Fruit fly (Drosophila melanogaster) whole organism, embryonic: ENCODE data around the gene CG4577.

Experiments used
- CG10209 ChIP-seq: fragments of 200-800 bp; sonication (Bioruptor generic); optimal IDR thresholded peaks from 3 replicates; lab custom pipeline; 2017; ENCODE audit warnings: missing biosample characterization, mild to moderate bottlenecking, missing genetic modification characterization, missing genetic modification reagents
- CG10267 ChIP-seq: fragments of 200-800 bp; sonication (Bioruptor generic); optimal IDR thresholded peaks from 2 replicates; lab custom pipeline; 2018; ENCODE audit warnings: missing biosample characterization, mild to moderate bottlenecking, missing genetic modification characterization, moderate library complexity
- CG13424 ChIP-seq: fragments of 200-800 bp; sonication (Bioruptor generic); optimal IDR thresholded peaks from 2 replicates; lab custom pipeline; 2019; ENCODE audit warnings: missing biosample characterization, mild to moderate bottlenecking, missing genetic modification characterization, moderate library complexity
- CG1603 ChIP-seq: fragments of 200-800 bp; sonication (Bioruptor generic); optimal IDR thresholded peaks from 2 replicates; lab custom pipeline; 2019; ENCODE audit warnings: missing biosample characterization, mild to moderate bottlenecking, missing genetic modification characterization, moderate library complexity
- CG17328 ChIP-seq: fragments of 200-800 bp; sonication (Bioruptor generic); IDR thresholded peaks from 2 replicates; pipeline ENCODE4 v1.3.6; 2022; ENCODE audit warnings: missing biosample characterization, missing genetic modification characterization
- CG18262 ChIP-seq: fragments of 200-800 bp; optimal IDR thresholded peaks from 3 replicates; lab custom pipeline; 2019; ENCODE audit warnings: missing biosample characterization, mild to moderate bottlenecking, missing genetic modification characterization, moderate library complexity
- CG2116 ChIP-seq: fragments of 200-800 bp; sonication (Bioruptor generic); optimal IDR thresholded peaks from 3 replicates; lab custom pipeline; 2018; ENCODE audit warnings: missing biosample characterization, mild to moderate bottlenecking, missing genetic modification characterization
- CG2120 ChIP-seq: fragments of 200-800 bp; sonication (Bioruptor generic); optimal IDR thresholded peaks from 3 replicates; lab custom pipeline; 2016; ENCODE audit warnings: missing biosample characterization, missing genetic modification characterization
- CG3838 ChIP-seq: fragments of 200-800 bp; sonication (Bioruptor generic); optimal IDR thresholded peaks from 3 replicates; lab custom pipeline; 2016; ENCODE audit warnings: missing biosample characterization, missing genetic modification characterization
- CG4404 ChIP-seq: fragments of 200-800 bp; sonication (Bioruptor generic); IDR thresholded peaks from 2 replicates; pipeline ENCODE4 v1.3.6; 2022; ENCODE audit warnings: missing biosample characterization, missing genetic modification characterization
- CG5180 ChIP-seq: fragments of 200-800 bp; sonication (Bioruptor generic); optimal IDR thresholded peaks from 3 replicates; lab custom pipeline; 2017; ENCODE audit warnings: missing biosample characterization, missing genetic modification characterization, mild to moderate bottlenecking, moderate library complexity, missing genetic modification reagents
- CG6791 ChIP-seq: fragments of 200-800 bp; sonication (Bioruptor generic); IDR thresholded peaks from 3 replicates; pipeline ENCODE4 v1.3.6; 2022; ENCODE audit warnings: missing biosample characterization, missing genetic modification characterization; ENCODE audit not compliant: partially characterized antibody
- CG7928 ChIP-seq: fragments of 200-800 bp; sonication (Bioruptor generic); optimal IDR thresholded peaks from 2 replicates; lab custom pipeline; 2017; ENCODE audit warnings: missing biosample characterization, mild to moderate bottlenecking, missing genetic modification characterization
- CG7987 ChIP-seq: fragments of 200-800 bp; sonication (Bioruptor generic); optimal IDR thresholded peaks from 2 replicates; lab custom pipeline; 2018; ENCODE audit warnings: missing biosample characterization, mild to moderate bottlenecking, missing genetic modification characterization, moderate library complexity
- CG8290 ChIP-seq, 3 experiments: fragments of 200-800 bp; sonication (Bioruptor generic); optimal IDR thresholded peaks; 2 replicates each; lab custom pipeline; 2016 to 2019; ENCODE audit warnings: missing biosample characterization in 3 of 3, missing genetic modification characterization in 3 of 3, mild to moderate bottlenecking in 2 of 3, moderate library complexity in 1 of 3
- CG9932 ChIP-seq: fragments of 200-800 bp; sonication (Bioruptor generic); IDR thresholded peaks from 2 replicates; pipeline ENCODE4 v1.3.6; 2022; ENCODE audit warnings: missing biosample characterization, missing genetic modification characterization
- Doc3 ChIP-seq: fragments of 200-800 bp; sonication (Bioruptor generic); IDR thresholded peaks from 3 replicates; pipeline ENCODE4 v1.3.6; 2022; ENCODE audit warnings: missing biosample characterization, missing genetic modification characterization; ENCODE audit not compliant: partially characterized antibody
- E2f2 ChIP-seq: fragments of 200-800 bp; sonication (Bioruptor generic); IDR thresholded peaks from 2 replicates; pipeline ENCODE4 v1.3.6; 2022; ENCODE audit warnings: missing biosample characterization, missing genetic modification characterization
- MBD-R2 ChIP-seq: fragments of 200-800 bp; sonication (Bioruptor generic); IDR thresholded peaks from 2 replicates; pipeline ENCODE4 v1.3.6; 2022; ENCODE audit warnings: missing biosample characterization, missing genetic modification characterization
- NK7.1 ChIP-seq: fragments of 200-800 bp; sonication (Bioruptor generic); optimal IDR thresholded peaks from 3 replicates; lab custom pipeline; 2016; ENCODE audit warnings: missing biosample characterization, missing genetic modification characterization
- PHDP ChIP-seq: fragments of 200-800 bp; sonication (Bioruptor generic); optimal IDR thresholded peaks from 3 replicates; lab custom pipeline; 2018; ENCODE audit warnings: missing biosample characterization, mild to moderate bottlenecking, missing genetic modification characterization, moderate library complexity
- Sin3A ChIP-seq: fragments of >200 bp; optimal IDR thresholded peaks from 2 replicates; lab custom pipeline; 2018
- TFAM ChIP-seq: fragments of 200-800 bp; sonication (Bioruptor generic); optimal IDR thresholded peaks from 2 replicates; lab custom pipeline; 2017; ENCODE audit warnings: missing biosample characterization, missing genetic modification characterization, inconsistent platforms
- Xrp1 ChIP-seq: fragments of 200-800 bp; sonication (Bioruptor generic); IDR thresholded peaks from 2 replicates; pipeline ENCODE4 v1.3.6; 2022; ENCODE audit warnings: missing biosample characterization, missing genetic modification characterization
- abd-A ChIP-seq: fragments of 200-800 bp; sonication (Bioruptor generic); optimal IDR thresholded peaks from 3 replicates; lab custom pipeline; 2019; ENCODE audit warnings: missing biosample characterization, mild to moderate bottlenecking, missing genetic modification characterization, moderate library complexity
- bbx ChIP-seq: fragments of 200-800 bp; sonication (Bioruptor generic); IDR thresholded peaks from 2 replicates; pipeline ENCODE4 v1.3.6; 2022; ENCODE audit warnings: missing biosample characterization, missing genetic modification characterization; ENCODE audit not compliant: partially characterized antibody
- bsh ChIP-seq, 2 experiments: fragments of 200-800 bp; sonication (Bioruptor generic); optimal IDR thresholded peaks; 2 replicates each; lab custom pipeline; 2017 to 2018; ENCODE audit warnings: mild to moderate bottlenecking in 2 of 2, missing biosample characterization in 2 of 2, missing genetic modification characterization in 2 of 2, moderate library complexity in 1 of 2
- cato ChIP-seq: fragments of 200-800 bp; sonication (Bioruptor generic); optimal IDR thresholded peaks from 2 replicates; lab custom pipeline; 2016; ENCODE audit warnings: missing biosample characterization, missing genetic modification characterization, borderline replicate concordance
- dati ChIP-seq: fragments of 200-800 bp; sonication (Bioruptor generic); IDR thresholded peaks from 2 replicates; pipeline ENCODE4 v1.3.6; 2022; ENCODE audit warnings: missing biosample characterization, missing genetic modification characterization
- dm ChIP-seq: fragments of 200-800 bp; sonication (Bioruptor generic); optimal IDR thresholded peaks from 3 replicates; lab custom pipeline; 2016; ENCODE audit warnings: missing biosample characterization, missing genetic modification characterization
- dmrt99B ChIP-seq: fragments of 200-800 bp; sonication (Bioruptor generic); optimal IDR thresholded peaks from 2 replicates; lab custom pipeline; 2018; ENCODE audit warnings: missing biosample characterization, mild to moderate bottlenecking, missing genetic modification characterization, moderate library complexity
- gcm2 ChIP-seq: fragments of 200-800 bp; sonication (Bioruptor generic); optimal IDR thresholded peaks from 2 replicates; lab custom pipeline; 2016; ENCODE audit warnings: missing biosample characterization, missing genetic modification characterization
- h ChIP-seq: fragments of >200 bp; optimal IDR thresholded peaks from 2 replicates; lab custom pipeline; 2017
- hkb ChIP-seq, 2 experiments: fragments of 200-800 bp in 1 of 2; fragments of >200 bp in 1 of 2; sonication (Bioruptor generic) in 1 of 2; IDR thresholded peaks in 1 of 2; optimal IDR thresholded peaks in 1 of 2; 2 replicates each; pipeline versions ENCODE4 v1.3.6 to Lab custom; 2017 to 2022; ENCODE audit warnings: missing biosample characterization in 1 of 2, missing genetic modification characterization in 1 of 2
- ind ChIP-seq: fragments of 200-800 bp; sonication (Bioruptor generic); optimal IDR thresholded peaks from 3 replicates; lab custom pipeline; 2016; ENCODE audit warnings: missing biosample characterization, missing genetic modification characterization
- inv ChIP-seq: fragments of 200-800 bp; sonication (Bioruptor generic); IDR thresholded peaks from 2 replicates; pipeline ENCODE4 v1.3.6; 2022; ENCODE audit warnings: missing biosample characterization, missing genetic modification characterization; ENCODE audit not compliant: partially characterized antibody
- otp ChIP-seq: fragments of 200-800 bp; sonication (Bioruptor generic); IDR thresholded peaks from 3 replicates; pipeline ENCODE4, ENCODE4 v1.3.6; 2022; ENCODE audit warnings: missing biosample characterization, missing genetic modification characterization
- row ChIP-seq: fragments of 200-800 bp; sonication (Bioruptor generic); IDR thresholded peaks from 3 replicates; pipeline ENCODE4 v1.3.6; 2022; ENCODE audit warnings: missing biosample characterization, missing genetic modification characterization
- schlank ChIP-seq: fragments of 200-800 bp; sonication (Bioruptor generic); optimal IDR thresholded peaks from 2 replicates; lab custom pipeline; 2018; ENCODE audit warnings: missing biosample characterization, mild to moderate bottlenecking, missing genetic modification characterization
- shn ChIP-seq: fragments of 200-800 bp; sonication (Bioruptor generic); optimal IDR thresholded peaks from 3 replicates; lab custom pipeline; 2016; ENCODE audit warnings: missing biosample characterization, missing genetic modification characterization
- sisA ChIP-seq: fragments of 200-800 bp; sonication (Bioruptor generic); IDR thresholded peaks from 2 replicates; pipeline ENCODE4 v1.3.6; 2022; ENCODE audit warnings: missing biosample characterization, missing genetic modification characterization
- sna ChIP-seq: fragments of 200-800 bp; sonication (Bioruptor generic); IDR thresholded peaks from 2 replicates; pipeline ENCODE4 v1.3.6; 2022; ENCODE audit warnings: missing biosample characterization, missing genetic modification characterization; ENCODE audit not compliant: partially characterized antibody
- sug ChIP-seq: fragments of 200-800 bp; optimal IDR thresholded peaks from 2 replicates; lab custom pipeline; 2019; ENCODE audit warnings: missing biosample characterization, mild to moderate bottlenecking, missing genetic modification characterization, moderate library complexity
- tgo ChIP-seq: fragments of 200-800 bp; sonication (Bioruptor generic); IDR thresholded peaks from 3 replicates; pipeline ENCODE4 v1.3.6; 2022; ENCODE audit warnings: missing biosample characterization, missing genetic modification characterization
- tna ChIP-seq: fragments of 200-800 bp; sonication (Bioruptor generic); IDR thresholded peaks from 2 replicates; pipeline ENCODE4 v1.3.6; 2022; ENCODE audit warnings: missing biosample characterization, missing genetic modification characterization; ENCODE audit not compliant: partially characterized antibody
- trh ChIP-seq: fragments of 200-800 bp; sonication (Bioruptor generic); optimal IDR thresholded peaks from 2 replicates; lab custom pipeline; 2016; ENCODE audit warnings: missing biosample characterization, missing genetic modification characterization
- usp ChIP-seq: fragments of >200 bp; optimal IDR thresholded peaks from 2 replicates; lab custom pipeline; 2017; ENCODE audit warnings: missing biosample characterization, missing genetic modification characterization

Gene CG4577

dm6 chr2L:1118880-1119809 lies 15.3 kb upstream of the CG4577 start (continued):
- TF ChIP-seq sna (GFP tag; lab: Robert Waterston, UW), result no peak
- TF ChIP-seq PHDP, result peak; percentile 81
- no peak; the same call in 2 of the 3 replicates for TF ChIP-seq Doc3 (GFP tag; lab: Robert Waterston, UW)
- no peak for TF ChIP-seq Sin3A
- no peak for TF ChIP-seq h (lab: Kevin White, UChicago)
- peak; percentile 24 for TF ChIP-seq cato (GFP tag; lab: Kevin White, UChicago)
- TF ChIP-seq CG5180, result no peak
- peak; percentile 50 for TF ChIP-seq CG18262
- TF ChIP-seq ind, result peak; percentile 71
- TF ChIP-seq CG6791 (GFP tag; lab: Robert Waterston, UW), result no peak
- TF ChIP-seq tna, result peak; percentile 42; the same call in 1 of the 2 replicates
- TF ChIP-seq CG9932 (GFP tag; lab: Robert Waterston, UW), result peak; percentile 78
- peak; percentile 75 for TF ChIP-seq shn (GFP tag; lab: Kevin White, UChicago)
- TF ChIP-seq CG2120 (GFP tag; lab: Kevin White, UChicago), result peak; percentile 94
- TF ChIP-seq hkb (optimal IDR thresholded peaks at IDR 0.05; lab: Kevin White, UChicago), result no peak
- TF ChIP-seq hkb (GFP tag; IDR thresholded peaks at IDR 0.05; lab: Robert Waterston, UW), result peak; percentile 80
- TF ChIP-seq dmrt99B (tag; lab: Kevin White, UChicago), result peak; percentile 70
- peak; percentile 82 for TF ChIP-seq tgo
- TF ChIP-seq dati (GFP tag; lab: Robert Waterston, UW), result peak; percentile 28; the same call in 1 of the 2 replicates
- TF ChIP-seq CG1603 (tag; lab: Kevin White, UChicago), result peak; percentile 83
- peak; percentile 44 for TF ChIP-seq E2f2 (GFP tag; lab: Robert Waterston, UW)
- TF ChIP-seq CG2116 (GFP tag; lab: Kevin White, UChicago), result peak; percentile 33
- peak; percentile 62 for TF ChIP-seq CG17328
- TF ChIP-seq Xrp1, result peak; percentile 75
- peak; percentile 49 for TF ChIP-seq CG8290 (GFP tag; optimal IDR thresholded peaks at IDR 0.05; lab: Kevin White, UChicago)
- TF ChIP-seq CG8290 (tag; optimal IDR thresholded peaks at IDR 0.05; lab: Kevin White, UChicago), result peak in 1 of 2 experiments; percentile 87
- no peak for TF ChIP-seq TFAM (GFP tag; lab: Kevin White, UChicago)
- TF ChIP-seq sug (tag; lab: Kevin White, UChicago), result peak; percentile 67
- peak; percentile 59 for TF ChIP-seq CG13424 (tag; lab: Kevin White, UChicago)
- peak; percentile 44; the same call in 1 of the 2 replicates for TF ChIP-seq MBD-R2 (GFP tag; lab: Robert Waterston, UW)
- TF ChIP-seq usp (GFP tag; lab: Kevin White, UChicago), result no peak
- TF ChIP-seq CG7928 (GFP tag; lab: Kevin White, UChicago), result no peak
- peak; percentile 72 for TF ChIP-seq CG10209
- peak; percentile 9 for TF ChIP-seq CG7987
- peak; percentile 12 for TF ChIP-seq trh (GFP tag; lab: Kevin White, UChicago)
- TF ChIP-seq dm, result peak; percentile 12
- TF ChIP-seq inv (GFP tag; lab: Robert Waterston, UW), result no peak
- no peak for TF ChIP-seq NK7.1 (GFP tag; lab: Kevin White, UChicago)
- TF ChIP-seq CG4404 (GFP tag; lab: Robert Waterston, UW), result peak; percentile 66
- TF ChIP-seq schlank (tag; lab: Kevin White, UChicago), result peak; percentile 79
- TF ChIP-seq abd-A (tag; lab: Kevin White, UChicago), result no peak
- peak; percentile 69 for TF ChIP-seq sisA
- peak; percentile 98 for TF ChIP-seq row (GFP tag; lab: Robert Waterston, UW)
- TF ChIP-seq CG3838, result no peak
- peak; percentile 29 for TF ChIP-seq CG10267 (tag; lab: Kevin White, UChicago)
- peak; percentile 55 for TF ChIP-seq gcm2 (GFP tag; lab: Kevin White, UChicago)
- peak; percentile 20; the same call in 1 of the 2 replicates for TF ChIP-seq bbx (GFP tag; lab: Robert Waterston, UW)
- TF ChIP-seq otp (GFP tag; lab: Robert Waterston, UW), result peak; percentile 40; the same call in 1 of the 3 replicates
- TF ChIP-seq bsh (GFP tag; optimal IDR thresholded peaks at IDR 0.05; lab: Kevin White, UChicago), result peak in 1 of 2 experiments; percentile 60
